Worm (Caenorhabditis elegans): ENCODE measurements around the gene kat-1.

Gene kat-1

DNA sequence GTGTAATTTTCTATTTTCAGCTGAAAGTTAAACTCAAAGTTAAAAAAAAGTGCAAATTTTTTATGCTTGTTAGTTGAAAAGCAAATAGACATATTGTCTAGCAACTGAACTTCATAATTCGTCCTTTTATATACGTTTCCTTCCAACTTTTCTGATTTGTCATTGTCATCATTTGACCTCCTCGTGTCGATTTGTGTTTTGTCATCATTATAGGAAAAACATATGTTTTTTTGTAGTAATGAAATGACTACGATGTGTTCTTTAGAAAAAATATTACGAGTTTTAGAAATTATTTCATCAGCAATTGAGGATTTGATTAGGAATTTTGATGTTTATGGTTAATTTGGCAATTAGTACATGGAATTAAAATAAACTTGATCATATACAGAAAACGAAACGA, 12.8 kb upstream of the kat-1 start:
- TF ChIP-seq skn-1 (tag; optimal IDR thresholded peaks at IDR 0.05) (peak; percentile 88), eor-1 (tag; optimal IDR thresholded peaks at IDR 0.05) (no peak)

DNA sequence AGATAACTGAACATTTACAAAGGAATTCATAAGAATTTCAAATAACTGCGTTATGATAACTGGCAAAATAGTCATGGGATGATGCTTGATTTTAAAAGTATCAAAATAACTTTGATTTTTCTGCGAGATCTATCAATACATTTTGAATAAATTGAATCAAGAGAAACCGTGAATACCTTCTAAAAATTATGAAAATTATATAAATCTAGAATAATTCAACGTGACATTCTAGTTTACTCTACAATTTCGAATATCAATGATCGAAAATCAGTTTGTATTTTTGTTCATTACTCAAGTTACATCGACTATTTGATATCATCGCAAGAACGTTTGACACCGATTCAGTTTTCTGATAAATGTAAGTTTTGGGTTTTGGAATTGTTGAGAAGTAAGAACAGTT, 11.9 kb upstream of the kat-1 start, which contains the start of gene acs-6:
TSS of gene acs-6 (plus strand) at position 301 of the 400 bp plus-strand sequence.
- TF ChIP-seq unc-62 (GFP tag; optimal IDR thresholded peaks at IDR 0.05) = no peak
- TF ChIP-seq mml-1 (tag; optimal IDR thresholded peaks at IDR 0.05) = no peak
- no peak for TF ChIP-seq snpc-4 (tag; optimal IDR thresholded peaks at IDR 0.05)
- TF ChIP-seq lin-15B (tag; optimal IDR thresholded peaks at IDR 0.05) = no peak
- TF ChIP-seq skn-1 (tag; optimal IDR thresholded peaks at IDR 0.05) = no peak
- TF ChIP-seq nhr-76 (tag; optimal IDR thresholded peaks at IDR 0.05) = no peak
- no peak for TF ChIP-seq nhr-25 (tag; optimal IDR thresholded peaks at IDR 0.05)

DNA sequence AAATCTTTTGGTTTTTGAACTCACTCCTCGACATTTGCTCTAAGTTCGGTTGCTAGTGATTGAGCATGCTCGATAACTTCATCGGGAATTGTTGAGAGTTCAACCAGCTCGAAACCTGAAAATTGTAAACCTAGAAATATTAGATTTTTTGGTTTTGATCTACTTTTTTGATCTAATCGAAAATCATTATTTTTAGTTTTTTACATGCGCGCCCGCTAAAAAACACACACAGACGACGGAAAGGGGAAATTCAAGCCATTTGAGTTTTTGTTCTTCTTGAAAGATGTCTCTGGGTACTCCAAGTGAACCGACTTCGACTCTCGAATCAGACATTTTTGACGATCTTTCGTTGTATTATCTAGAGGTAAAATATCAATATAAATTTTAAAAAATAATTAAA, 8.2 kb upstream of the kat-1 start, which contains the start of gene nos-2:
TSS of gene nos-2 (plus strand) at position 228 of the 400 bp plus-strand sequence.
- no peak for TF ChIP-seq elt-3 (tag; optimal IDR thresholded peaks at IDR 0.05)
- no peak for TF ChIP-seq ztf-11 (tag; optimal IDR thresholded peaks at IDR 0.05)
- no peak for TF ChIP-seq elt-1 (tag; optimal IDR thresholded peaks at IDR 0.05)
- TF ChIP-seq aly-2 (tag; optimal IDR thresholded peaks at IDR 0.05) = no peak
- TF ChIP-seq elt-2 (tag; optimal IDR thresholded peaks at IDR 0.05) = no peak
- no peak for TF ChIP-seq jun-1 (tag; optimal IDR thresholded peaks at IDR 0.05)
- TF ChIP-seq nhr-237 (tag; optimal IDR thresholded peaks at IDR 0.05) = no peak
- TF ChIP-seq ceh-28 (tag; optimal IDR thresholded peaks at IDR 0.05) = no peak
- no peak for TF ChIP-seq ama-1 (optimal IDR thresholded peaks at IDR 0.05)
- TF ChIP-seq unc-39 (tag; optimal IDR thresholded peaks at IDR 0.05) = no peak
- no peak for TF ChIP-seq nhr-67 (tag; optimal IDR thresholded peaks at IDR 0.05)
- no peak for TF ChIP-seq nhr-25 (tag; optimal IDR thresholded peaks at IDR 0.05)
- TF ChIP-seq sea-2 (GFP tag; optimal IDR thresholded peaks at IDR 0.05) = no peak
- no peak for TF ChIP-seq zag-1 (tag; optimal IDR thresholded peaks at IDR 0.05)

DNA sequence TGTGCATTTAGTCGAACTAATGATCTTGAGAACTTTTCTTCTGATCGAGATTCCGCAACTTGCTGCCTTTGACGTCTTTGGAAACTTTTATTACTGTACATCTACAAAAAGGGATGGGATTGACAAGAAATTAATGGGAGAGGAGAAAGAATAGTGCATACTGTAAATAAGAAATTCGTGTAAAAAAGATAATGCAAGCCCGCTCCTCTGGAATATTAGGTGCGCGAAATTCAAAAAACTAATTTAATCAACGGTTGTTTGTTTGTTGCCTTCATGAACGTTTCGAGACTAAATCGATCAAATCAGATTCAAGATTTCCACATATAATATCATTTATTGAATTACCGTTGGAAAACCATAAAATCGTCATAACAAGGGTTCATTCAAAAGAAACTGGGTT, 3.7 kb upstream of the kat-1 start, which contains the start of gene him-14:
TSS of gene him-14 (minus strand) at position 101 of the 400 bp plus-strand sequence.
- no peak for TF ChIP-seq ztf-4 (tag; optimal IDR thresholded peaks at IDR 0.05)
- no peak for TF ChIP-seq fkh-2 (tag; optimal IDR thresholded peaks at IDR 0.05)
- TF ChIP-seq nhr-23 (tag; optimal IDR thresholded peaks at IDR 0.05) = no peak
- TF ChIP-seq nhr-25 (tag; optimal IDR thresholded peaks at IDR 0.05) = no peak

DNA sequence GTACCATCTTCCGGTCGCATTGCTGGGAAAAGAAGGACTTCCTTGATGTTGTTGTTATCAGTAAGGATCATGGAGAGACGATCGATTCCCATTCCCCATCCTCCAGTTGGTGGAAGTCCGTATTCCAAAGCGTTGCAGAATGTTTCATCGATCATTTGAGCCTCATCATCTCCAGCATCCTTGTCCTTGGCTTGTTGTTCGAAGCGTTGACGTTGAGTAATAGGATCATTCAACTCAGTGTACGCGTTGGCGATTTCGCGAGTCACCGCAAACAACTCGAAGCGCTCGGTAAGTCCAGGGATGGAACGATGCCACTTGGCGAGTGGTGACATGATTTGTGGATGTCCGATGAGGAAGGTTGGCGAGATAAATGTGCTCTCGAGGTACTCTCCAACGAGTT, 3.2 kb upstream of the kat-1 start:
- TF ChIP-seq ceh-9 (tag; optimal IDR thresholded peaks at IDR 0.05) (no peak), tbx-2 (tag; optimal IDR thresholded peaks at IDR 0.05) (no peak), nhr-67 (tag; optimal IDR thresholded peaks at IDR 0.05) (no peak), nhr-11 (tag; optimal IDR thresholded peaks at IDR 0.05) (no peak), nhr-77 (tag; optimal IDR thresholded peaks at IDR 0.05) (no peak), nfya-1 (tag; optimal IDR thresholded peaks at IDR 0.05; ENCODE audit: insufficient read depth) (no peak), ceh-16 (tag; optimal IDR thresholded peaks at IDR 0.05) (no peak), unc-62 (GFP tag; optimal IDR thresholded peaks at IDR 0.05) (no peak), nhr-237 (tag; optimal IDR thresholded peaks at IDR 0.05) (no peak), ZK546.5 (tag; optimal IDR thresholded peaks at IDR 0.05) (no peak), fos-1 (tag; optimal IDR thresholded peaks at IDR 0.05) (no peak), fkh-2 (tag; optimal IDR thresholded peaks at IDR 0.05) (no peak), egl-5 (tag; optimal IDR thresholded peaks at IDR 0.05) (no peak)

DNA sequence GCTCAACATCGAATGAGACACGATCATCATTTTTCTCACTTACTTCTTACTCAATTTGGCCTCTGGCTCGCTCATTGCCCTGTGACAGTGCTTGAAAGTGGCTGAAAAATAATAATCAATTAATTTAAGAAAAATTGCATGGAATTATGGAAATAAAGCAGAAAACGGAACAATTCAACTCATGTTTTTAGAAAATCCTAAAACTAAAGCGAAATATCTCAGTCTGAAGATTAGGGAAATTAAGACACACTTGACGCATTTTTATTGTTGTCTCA, 1.4 kb upstream of the kat-1 start, which contains the start of gene kars-1:
TSS of gene kars-1 (minus strand) at position 101 of the 275 bp plus-strand sequence.
- TF ChIP-seq nhr-43 (tag; optimal IDR thresholded peaks at IDR 0.05; ENCODE audit: poor library complexity, severe bottlenecking) (no peak), mml-1 (tag; optimal IDR thresholded peaks at IDR 0.05) (no peak), eor-1 (tag; optimal IDR thresholded peaks at IDR 0.05) (no peak), lin-39 (tag; optimal IDR thresholded peaks at IDR 0.05) (no peak), fkh-2 (tag; optimal IDR thresholded peaks at IDR 0.05) (no peak), egl-5 (tag; optimal IDR thresholded peaks at IDR 0.05) (no peak), ceh-28 (tag; optimal IDR thresholded peaks at IDR 0.05) (no peak), lsy-12 (tag; optimal IDR thresholded peaks at IDR 0.05) (no peak), nfya-1 (tag; optimal IDR thresholded peaks at IDR 0.05; ENCODE audit: insufficient read depth) (no peak), pqm-1 (tag; optimal IDR thresholded peaks at IDR 0.05) (no peak), hmg-11 (tag; optimal IDR thresholded peaks at IDR 0.05) (no peak), nhr-237 (tag; optimal IDR thresholded peaks at IDR 0.05) (no peak), ceh-16 (tag; optimal IDR thresholded peaks at IDR 0.05) (no peak), elt-3 (tag; optimal IDR thresholded peaks at IDR 0.05) (no peak), nhr-11 (tag; optimal IDR thresholded peaks at IDR 0.05) (no peak), ama-1 (optimal IDR thresholded peaks at IDR 0.05) (no peak)

Data from whole organism, L3 larva.